Worm (Caenorhabditis elegans): ENCODE results near the gene clec-32.

Gene clec-32

ce11 chrV:16861719-16862118 lies at the start of gene clec-32, which contains the start of gene clec-24:
clec-32 (minus strand) TSS chrV:16861819.
clec-24 (plus strand) TSS chrV:16862012.
- TF ChIP-seq tra-1 (GFP tag; IDR thresholded peaks at IDR 0.05): no peak
- no peak for TF ChIP-seq zip-11 (GFP tag; IDR thresholded peaks at IDR 0.05)
- TF ChIP-seq lin-38 (GFP tag; IDR thresholded peaks at IDR 0.05): no peak
- TF ChIP-seq arid-1 (GFP tag; conservative IDR thresholded peaks at IDR 0.05): no peak
- no peak for TF ChIP-seq ceh-28 (tag; optimal IDR thresholded peaks at IDR 0.05)
- no peak for TF ChIP-seq dmd-8 (GFP tag; IDR thresholded peaks at IDR 0.05)

- peak; percentile 54; the same call in 1 of the 2 replicates for TF ChIP-seq dmd-6 (GFP tag; IDR thresholded peaks at IDR 0.05)
- no peak for TF ChIP-seq nhr-102 (tag; optimal IDR thresholded peaks at IDR 0.05)
- peak; percentile 69 for TF ChIP-seq pqm-1 (tag; optimal IDR thresholded peaks at IDR 0.05)
- TF ChIP-seq nhr-28 (tag; optimal IDR thresholded peaks at IDR 0.05): peak; percentile 49
These were observed 49.7 kb upstream of the clec-32 start for ce11 chrV:16911294-16911693.

- TF ChIP-seq dmd-6 (GFP tag; IDR thresholded peaks at IDR 0.05) (0 out of 2 replicates have a peak, but pooled peaks have one; percentile 20), daf-19 (GFP tag; conservative IDR thresholded peaks at IDR 0.05) (no peak)
These were observed 49.2 kb upstream of the clec-32 start for ce11 chrV:16910864-16911263.

- TF ChIP-seq F10B5.3 (tag; optimal IDR thresholded peaks at IDR 0.05) (no peak), unc-62 (GFP tag; optimal IDR thresholded peaks at IDR 0.05 in 1 of 2) (peak in 1 of 2 experiments; percentile 6), unc-62 (tag; optimal IDR thresholded peaks at IDR 0.05) (no peak)
These were observed 48.3 kb upstream of the clec-32 start, which contains the start of gene F09C6.16 for ce11 chrV:16909871-16910270. F09C6.16 (minus strand) TSS chrV:16909971.

ce11 chrV:16904612-16905011 lies 43.0 kb upstream of the clec-32 start, which contains the start of gene nhr-262:
nhr-262 (plus strand) TSS chrV:16904912.
- no peak for TF ChIP-seq egl-27 (tag; optimal IDR thresholded peaks at IDR 0.05)
- TF ChIP-seq lsy-2 (tag; optimal IDR thresholded peaks at IDR 0.05): no peak
- TF ChIP-seq madf-5 (GFP tag; IDR thresholded peaks at IDR 0.05): no peak
- no peak for TF ChIP-seq daf-19 (GFP tag; conservative IDR thresholded peaks at IDR 0.05)
- TF ChIP-seq zip-11 (GFP tag; IDR thresholded peaks at IDR 0.05): no peak
- TF ChIP-seq lin-38 (GFP tag; IDR thresholded peaks at IDR 0.05): no peak
- TF ChIP-seq Y48G9A.11 (GFP tag; IDR thresholded peaks at IDR 0.05): no peak
- no peak for TF ChIP-seq madf-9 (GFP tag; conservative IDR thresholded peaks at IDR 0.05)
- no peak for TF ChIP-seq F49E8.2 (tag; optimal IDR thresholded peaks at IDR 0.05; ENCODE audit: borderline replicate concordance)
- no peak for TF ChIP-seq Y105C5A.15 (GFP tag; IDR thresholded peaks at IDR 0.05)
- no peak for TF ChIP-seq spr-1 (tag; optimal IDR thresholded peaks at IDR 0.05)
- no peak for TF ChIP-seq snpc-4 (tag; optimal IDR thresholded peaks at IDR 0.05)
- no peak for TF ChIP-seq pqm-1 (tag; optimal IDR thresholded peaks at IDR 0.05)

ce11 chrV:16902726-16903125 lies 41.1 kb upstream of the clec-32 start, which contains the start of gene srd-68:
srd-68 (minus strand) TSS chrV:16902826.
- TF ChIP-seq Y105C5A.15 (GFP tag; IDR thresholded peaks at IDR 0.05) (no peak), nhr-111 (GFP tag; optimal IDR thresholded peaks at IDR 0.05) (no peak), arid-1 (GFP tag; conservative IDR thresholded peaks at IDR 0.05) (no peak), nhr-48 (tag; optimal IDR thresholded peaks at IDR 0.05) (no peak), lin-29 (GFP tag; IDR thresholded peaks at IDR 0.05) (no peak), dve-1 (tag; optimal IDR thresholded peaks at IDR 0.05; ENCODE audit: insufficient read depth) (no peak), lim-7 (GFP tag; IDR thresholded peaks at IDR 0.05) (no peak), jun-1 (tag; optimal IDR thresholded peaks at IDR 0.05) (no peak), mdt-29 (GFP tag; IDR thresholded peaks at IDR 0.05) (no peak), tra-1 (GFP tag; IDR thresholded peaks at IDR 0.05) (no peak), mes-2 (tag; optimal IDR thresholded peaks at IDR 0.05; ENCODE audit: poor library complexity, severe bottlenecking) (no peak), lir-3 (tag; optimal IDR thresholded peaks at IDR 0.05) (no peak), daf-12 (tag; optimal IDR thresholded peaks at IDR 0.05) (no peak), ztf-11 (tag; optimal IDR thresholded peaks at IDR 0.05) (no peak), ceh-20 (GFP tag; IDR thresholded peaks at IDR 0.05) (no peak)
